Fruit fly (Drosophila melanogaster): ENCODE data around the gene CG8461.

Gene CG8461

dm6 chr3R:14467231-14467846 is 46.1 kb downstream of the CG8461 start (continued):
- TF ChIP-seq Asciz (GFP tag; optimal IDR thresholded peaks at IDR 0.05): no peak
- 0 out of 3 replicates have a peak, but pooled peaks have one; percentile 14 for TF ChIP-seq CG17361 (GFP tag; IDR thresholded peaks at IDR 0.05)
- TF ChIP-seq Gsc (GFP tag; IDR thresholded peaks at IDR 0.05): no peak
- TF ChIP-seq Camta (GFP tag; optimal IDR thresholded peaks at IDR 0.05): no peak
- peak; percentile 47 for TF ChIP-seq zf30C (GFP tag; optimal IDR thresholded peaks at IDR 0.05)
- TF ChIP-seq CG2199 (GFP tag; IDR thresholded peaks at IDR 0.05): peak; percentile 60; the same call in 1 of the 3 replicates
- peak; percentile 64 for TF ChIP-seq Drgx (GFP tag; IDR thresholded peaks at IDR 0.05)
- TF ChIP-seq CG18262 (tag; optimal IDR thresholded peaks at IDR 0.05): peak; percentile 2
- 0 out of 2 replicates have a peak, but pooled peaks have one; percentile 16 for TF ChIP-seq CG4730 (GFP tag; IDR thresholded peaks at IDR 0.05)
- TF ChIP-seq cg (GFP tag; optimal IDR thresholded peaks at IDR 0.05): peak; percentile 44
- peak; percentile 7 for TF ChIP-seq CG17829 (tag; optimal IDR thresholded peaks at IDR 0.05)
- no peak for TF ChIP-seq CG3726 (GFP tag; IDR thresholded peaks at IDR 0.05)
- TF ChIP-seq chm (GFP tag; IDR thresholded peaks at IDR 0.05): 0 out of 2 replicates have a peak, but pooled peaks have one; percentile 20

dm6 chr3R:14466312-14466711 is 47.1 kb downstream of the CG8461 start:
- peak; percentile 66 for TF ChIP-seq gcm (GFP tag; optimal IDR thresholded peaks at IDR 0.05)
- no peak for TF ChIP-seq trh (GFP tag; optimal IDR thresholded peaks at IDR 0.05)
- no peak for TF ChIP-seq D (optimal IDR thresholded peaks at IDR 0.05)
- TF ChIP-seq D (GFP tag; optimal IDR thresholded peaks at IDR 0.05): no peak
- no peak for TF ChIP-seq CG9437 (GFP tag; optimal IDR thresholded peaks at IDR 0.05)
- peak; percentile 45 for TF ChIP-seq Med (GFP tag)
- TF ChIP-seq Nf-YA (GFP tag; IDR thresholded peaks at IDR 0.05): peak; percentile 23; the same call in 1 of the 2 replicates
- TF ChIP-seq CG11695 (GFP tag; IDR thresholded peaks at IDR 0.05): no peak
- no peak for TF ChIP-seq dmrt99B (tag; optimal IDR thresholded peaks at IDR 0.05)
- peak; percentile 78 for TF ChIP-seq twi (tag; optimal IDR thresholded peaks at IDR 0.05)

dm6 chr3R:14465183-14465582 is 48.3 kb downstream of the CG8461 start:
- no peak for TF ChIP-seq Dp (GFP tag; optimal IDR thresholded peaks at IDR 0.05)
- TF ChIP-seq CG18011 (GFP tag; optimal IDR thresholded peaks at IDR 0.05): no peak
- no peak for TF ChIP-seq Deaf1 (tag; optimal IDR thresholded peaks at IDR 0.05)
- no peak for TF ChIP-seq kay (GFP tag; optimal IDR thresholded peaks at IDR 0.05)
- TF ChIP-seq CG13296 (GFP tag; optimal IDR thresholded peaks at IDR 0.05): no peak
- TF ChIP-seq sisA (GFP tag; IDR thresholded peaks at IDR 0.05): no peak
- no peak for TF ChIP-seq lilli (GFP tag; optimal IDR thresholded peaks at IDR 0.05)
- TF ChIP-seq CG11093 (GFP tag; IDR thresholded peaks at IDR 0.05): no peak
- peak in 1 of 2 experiments; percentile 18 for TF ChIP-seq Pdp1 (GFP tag; optimal IDR thresholded peaks at IDR 0.05)
- no peak for TF ChIP-seq cg (GFP tag; optimal IDR thresholded peaks at IDR 0.05)
- peak; percentile 52 for TF ChIP-seq Med (GFP tag)
- TF ChIP-seq CG10959 (GFP tag; IDR thresholded peaks at IDR 0.05): no peak
- no peak for TF ChIP-seq B-H1 (GFP tag; IDR thresholded peaks at IDR 0.05)
- no peak for TF ChIP-seq ci (GFP tag; IDR thresholded peaks at IDR 0.05)
- TF ChIP-seq sens (GFP tag): peak; percentile 61

dm6 chr3R:14464423-14464822 is 49.0 kb downstream of the CG8461 start:
- TF ChIP-seq pnt (GFP tag; optimal IDR thresholded peaks at IDR 0.05) (no peak), Mad (GFP tag; optimal IDR thresholded peaks at IDR 0.05) (no peak), sd (tag; optimal IDR thresholded peaks at IDR 0.05) (peak; percentile 87), tll (GFP tag; optimal IDR thresholded peaks at IDR 0.05) (no peak), CG4328 (GFP tag; optimal IDR thresholded peaks at IDR 0.05) (no peak), CG10565 (GFP tag; optimal IDR thresholded peaks at IDR 0.05) (no peak), CG15479 (GFP tag; optimal IDR thresholded peaks at IDR 0.05) (no peak), CG14965 (GFP tag; optimal IDR thresholded peaks at IDR 0.05; ENCODE audit: borderline replicate concordance) (no peak), chn (GFP tag; optimal IDR thresholded peaks at IDR 0.05) (no peak), CG15073 (GFP tag; optimal IDR thresholded peaks at IDR 0.05) (no peak), Dip3 (GFP tag; optimal IDR thresholded peaks at IDR 0.05) (no peak), sqz (GFP tag; optimal IDR thresholded peaks at IDR 0.05) (no peak), exex (tag; optimal IDR thresholded peaks at IDR 0.05) (peak; percentile 17)
